Worm (Caenorhabditis elegans) whole organism, young adult: Measurements from ENCODE around the gene Y40H7A.10.

ENCODE experiments used
- F49E8.2 ChIP-seq: sonication (generic microtip); optimal IDR thresholded peaks from 3 replicates; lab custom pipeline; 2017; ENCODE audit warnings: missing genetic modification characterization, mild to moderate bottlenecking, missing compliant biosample characterization, antibody characterized with exemption, moderate library complexity; ENCODE audit not compliant: insufficient read depth
- Y53F4B.3 ChIP-seq: fragments of 200-800 bp; sonication (Bioruptor generic); IDR thresholded peaks from 2 replicates; pipeline ENCODE4 v1.3.6; 2022; ENCODE audit warnings: missing genetic modification reagents, missing genetic modification characterization, missing compliant biosample characterization
- ama-1 ChIP-seq, 3 experiments: fragments of 150-350 bp in 1 of 3; sonication (generic microtip) in 2 of 3; optimal IDR thresholded peaks; 2 replicates each; lab custom pipeline; 2014 to 2018; ENCODE audit warnings: missing biosample characterization in 2 of 3, missing genetic modification characterization in 2 of 3, missing genetic modification reagents in 2 of 3
- attf-3 ChIP-seq: fragments of 200-800 bp; sonication (Bioruptor generic); conservative IDR thresholded peaks from 2 replicates; pipeline ENCODE4 v1.3.6; 2022; ENCODE audit warnings: missing genetic modification reagents, missing genetic modification characterization, missing compliant biosample characterization
- him-1 ChIP-seq: sonication (generic microtip); optimal IDR thresholded peaks from 2 replicates; lab custom pipeline; 2016; ENCODE audit warnings: missing genotype, missing genetic modification reagents, missing genetic modification characterization, missing compliant biosample characterization
- lin-26 ChIP-seq: fragments of 200-800 bp; sonication (Bioruptor generic); IDR thresholded peaks from 2 replicates; pipeline ENCODE4 v1.3.6; 2022; ENCODE audit warnings: missing genetic modification reagents, missing genetic modification characterization, missing compliant biosample characterization
- snpc-4 ChIP-seq, 5 experiments: fragments of 150-350 bp in 1 of 5; sonication (generic microtip) in 4 of 5; optimal IDR thresholded peaks; 2 replicates each; lab custom pipeline; 2014 to 2018; ENCODE audit warnings: missing genetic modification characterization in 5 of 5, missing biosample characterization in 3 of 5, antibody characterized with exemption in 2 of 5, mild to moderate bottlenecking in 2 of 5, missing compliant biosample characterization in 2 of 5, missing genotype in 2 of 5, moderate library complexity in 2 of 5, missing genetic modification reagents in 1 of 5
- unc-62 ChIP-seq: fragments of 150-350 bp; optimal IDR thresholded peaks from 2 replicates; lab custom pipeline; 2014; ENCODE audit warnings: missing biosample characterization, missing genetic modification reagents, missing genetic modification characterization
- ztf-28 ChIP-seq: fragments of 200-800 bp; sonication (Bioruptor generic); IDR thresholded peaks from 2 replicates; pipeline ENCODE4 v1.3.6; 2022; ENCODE audit warnings: missing genetic modification reagents, missing genetic modification characterization, missing compliant biosample characterization

- no peak for TF ChIP-seq ztf-28 (GFP tag; lab: Robert Waterston, UW)
- TF ChIP-seq lin-26 (GFP tag; lab: Robert Waterston, UW): no peak
- TF ChIP-seq F49E8.2 (tag; lab: Kevin White, UChicago): no peak
- TF ChIP-seq unc-62 (GFP tag; lab: Kevin White, UChicago): no peak
- TF ChIP-seq him-1: no peak
- TF ChIP-seq snpc-4 (GFP tag; optimal IDR thresholded peaks at IDR 0.05; lab: Kevin White, UChicago): no peak
- no peak for TF ChIP-seq snpc-4 (tag; optimal IDR thresholded peaks at IDR 0.05; lab: Kevin White, UChicago)
- no peak for TF ChIP-seq Y53F4B.3 (GFP tag; lab: Robert Waterston, UW)
- TF ChIP-seq ama-1 (optimal IDR thresholded peaks at IDR 0.05; lab: Kevin White, UChicago): no peak
- no peak for TF ChIP-seq ama-1 (GFP tag; optimal IDR thresholded peaks at IDR 0.05; lab: Kevin White, UChicago)
- no peak for TF ChIP-seq attf-3 (GFP tag; lab: Robert Waterston, UW)
Measured at ce11 chrIV:15245655-15246054, 30.3 kb upstream of the Y40H7A.10 start, which contains the start of gene Y73F8A.36.
